Fruit fly (Drosophila melanogaster) whole organism, adult: ENCODE results near the gene jub.

Source experiments
- CG11617 ChIP-seq: fragments of 200-800 bp; sonication (Bioruptor generic); optimal IDR thresholded peaks from 2 replicates; lab custom pipeline; 2017; ENCODE audit warnings: mild to moderate bottlenecking, missing biosample characterization, missing genetic modification reagents, missing genetic modification characterization
- CG12768 ChIP-seq: fragments of 200-800 bp; sonication (Bioruptor generic); optimal IDR thresholded peaks from 2 replicates; lab custom pipeline; 2017; ENCODE audit warnings: missing biosample characterization, missing genetic modification characterization, mild to moderate bottlenecking, moderate library complexity, missing genetic modification reagents
- CG14711 ChIP-seq: fragments of 200-800 bp; sonication (Bioruptor generic); optimal IDR thresholded peaks from 2 replicates; lab custom pipeline; 2018; ENCODE audit warnings: missing biosample characterization, mild to moderate bottlenecking, missing genetic modification characterization, moderate library complexity
- CG1620 ChIP-seq: fragments of 200-800 bp; sonication (Bioruptor generic); optimal IDR thresholded peaks from 2 replicates; lab custom pipeline; 2016; ENCODE audit warnings: missing biosample characterization, missing genetic modification characterization
- CG33017 ChIP-seq: fragments of 200-800 bp; sonication (Bioruptor generic); optimal IDR thresholded peaks from 2 replicates; lab custom pipeline; 2018; ENCODE audit warnings: missing biosample characterization, mild to moderate bottlenecking, missing genetic modification characterization, moderate library complexity
- CG5204 ChIP-seq: fragments of 200-800 bp; sonication (Bioruptor generic); optimal IDR thresholded peaks from 2 replicates; lab custom pipeline; 2016; ENCODE audit warnings: missing biosample characterization, missing genetic modification characterization
- CG7045 ChIP-seq: fragments of 200-800 bp; sonication (Bioruptor generic); optimal IDR thresholded peaks from 2 replicates; lab custom pipeline; 2017; ENCODE audit warnings: missing biosample characterization, mild to moderate bottlenecking, missing genetic modification characterization
- CG7101 ChIP-seq: fragments of 200-800 bp; sonication (Bioruptor generic); optimal IDR thresholded peaks from 2 replicates; lab custom pipeline; 2018; ENCODE audit warnings: missing biosample characterization, mild to moderate bottlenecking, missing genetic modification characterization, moderate library complexity
- Clk ChIP-seq: fragments of 200-800 bp; sonication (Bioruptor generic); optimal IDR thresholded peaks from 2 replicates; lab custom pipeline; 2017; ENCODE audit warnings: missing biosample characterization, missing genetic modification characterization
- Crg-1 ChIP-seq: fragments of 200-800 bp; sonication (Bioruptor generic); optimal IDR thresholded peaks from 2 replicates; lab custom pipeline; 2016; ENCODE audit warnings: missing biosample characterization, missing genetic modification characterization
- Hr96 ChIP-seq: fragments of 200-800 bp; sonication (Bioruptor generic); optimal IDR thresholded peaks from 2 replicates; lab custom pipeline; 2016; ENCODE audit warnings: missing biosample characterization, missing genetic modification characterization
- Mnt ChIP-seq: fragments of 200-800 bp; sonication (Bioruptor generic); optimal IDR thresholded peaks from 2 replicates; lab custom pipeline; 2016; ENCODE audit warnings: missing biosample characterization, mild to moderate bottlenecking, missing genetic modification characterization
- bab1 ChIP-seq: fragments of 200-800 bp; sonication (Bioruptor generic); optimal IDR thresholded peaks from 3 replicates; lab custom pipeline; 2019; ENCODE audit warnings: missing biosample characterization, mild to moderate bottlenecking, missing genetic modification characterization, moderate library complexity
- cic ChIP-seq: fragments of 200-800 bp; sonication (Bioruptor generic); optimal IDR thresholded peaks from 2 replicates; lab custom pipeline; 2017; ENCODE audit warnings: missing biosample characterization, mild to moderate bottlenecking, missing genetic modification characterization, moderate library complexity
- cnc ChIP-seq, 2 experiments: fragments of >200 bp; optimal IDR thresholded peaks; 2 replicates each; lab custom pipeline; 2017
- kay ChIP-seq: fragments of 200-800 bp; sonication (Bioruptor generic); peaks from one replicate; lab custom pipeline; 2016; ENCODE audit warnings: missing biosample characterization, missing genetic modification characterization, borderline replicate concordance
- ovo ChIP-seq: fragments of 200-800 bp; sonication (Bioruptor generic); optimal IDR thresholded peaks from 2 replicates; lab custom pipeline; 2016; ENCODE audit warnings: missing biosample characterization, missing genetic modification characterization
- pad ChIP-seq: fragments of 200-800 bp; sonication (Bioruptor generic); optimal IDR thresholded peaks from 3 replicates; lab custom pipeline; 2017; ENCODE audit warnings: missing biosample characterization, missing genetic modification characterization, mild to moderate bottlenecking, moderate library complexity, missing genetic modification reagents
- tj ChIP-seq: fragments of 200-800 bp; sonication (Bioruptor generic); optimal IDR thresholded peaks from 3 replicates; lab custom pipeline; 2017; ENCODE audit warnings: missing biosample characterization, mild to moderate bottlenecking, missing genetic modification characterization, moderate library complexity
- toe ChIP-seq: fragments of 200-800 bp; sonication (Bioruptor generic); optimal IDR thresholded peaks from 2 replicates; lab custom pipeline; 2016; ENCODE audit warnings: missing biosample characterization, missing genetic modification characterization

jub gene

dm6 chrX:13830029-13830428 is at the start of gene jub:
Gene jub (minus strand): TSS chrX:13830317.
- TF ChIP-seq CG14711 (tag; lab: Kevin White, UChicago) (peak; percentile 32), CG11617 (GFP tag; lab: Kevin White, UChicago) (no peak), bab1 (GFP tag; lab: Kevin White, UChicago) (peak; percentile 45)

dm6 chrX:13879169-13879821 is 49.2 kb upstream of the jub start:
- TF ChIP-seq tj (GFP tag; lab: Kevin White, UChicago) (peak; percentile 69), Crg-1 (GFP tag; lab: Kevin White, UChicago) (no peak)

- no peak for TF ChIP-seq kay (GFP tag; lab: Kevin White, UChicago)
- TF ChIP-seq CG14711 (tag; lab: Kevin White, UChicago): peak; percentile 53
- peak; percentile 53 for TF ChIP-seq pad (GFP tag; lab: Kevin White, UChicago)
- TF ChIP-seq CG33017 (tag; lab: Kevin White, UChicago): peak; percentile 21
- no peak for TF ChIP-seq CG7045
- TF ChIP-seq CG7101 (tag; lab: Kevin White, UChicago): peak; percentile 76
- peak; percentile 69 for TF ChIP-seq Mnt
- TF ChIP-seq Hr96 (GFP tag; lab: Kevin White, UChicago): no peak
- no peak for TF ChIP-seq CG5204
- peak; percentile 31 for TF ChIP-seq tj (GFP tag; lab: Kevin White, UChicago)
- TF ChIP-seq ovo (GFP tag; lab: Kevin White, UChicago): no peak
- peak; percentile 41 for TF ChIP-seq cic
- TF ChIP-seq CG1620 (GFP tag; lab: Kevin White, UChicago): peak; percentile 75
- TF ChIP-seq cnc (optimal IDR thresholded peaks at IDR 0.05; lab: Kevin White, UChicago): no peak
- peak; percentile 14 for TF ChIP-seq toe (GFP tag; lab: Kevin White, UChicago)
- no peak for TF ChIP-seq CG12768 (GFP tag; lab: Kevin White, UChicago)
- peak; percentile 85 for TF ChIP-seq bab1 (GFP tag; lab: Kevin White, UChicago)
- TF ChIP-seq CG11617 (GFP tag; lab: Kevin White, UChicago): peak; percentile 36
- peak; percentile 65 for TF ChIP-seq Crg-1 (GFP tag; lab: Kevin White, UChicago)
- no peak for TF ChIP-seq Clk (GFP tag; lab: Kevin White, UChicago)
These were observed 15.6 kb upstream of the jub start, which contains the start of gene AMPdeam for dm6 chrX:13845728-13846127. Gene AMPdeam (minus strand): TSS chrX:13845866.

dm6 chrX:13844317-13844886 is 14.3 kb upstream of the jub start:
- no peak for TF ChIP-seq toe (GFP tag; lab: Kevin White, UChicago)
- TF ChIP-seq CG7101 (tag; lab: Kevin White, UChicago): peak; percentile 26
- TF ChIP-seq Clk (GFP tag; lab: Kevin White, UChicago): no peak
- TF ChIP-seq Crg-1 (GFP tag; lab: Kevin White, UChicago): no peak
- TF ChIP-seq tj (GFP tag; lab: Kevin White, UChicago): no peak
- TF ChIP-seq pad (GFP tag; lab: Kevin White, UChicago): no peak
- TF ChIP-seq cic: peak; percentile 64
- TF ChIP-seq CG33017 (tag; lab: Kevin White, UChicago): no peak
- no peak for TF ChIP-seq CG7045
- TF ChIP-seq ovo (GFP tag; lab: Kevin White, UChicago): peak; percentile 34
- TF ChIP-seq CG11617 (GFP tag; lab: Kevin White, UChicago): no peak
- TF ChIP-seq CG1620 (GFP tag; lab: Kevin White, UChicago): no peak
- TF ChIP-seq Mnt: peak; percentile 43
- no peak for TF ChIP-seq CG5204
- peak; percentile 24 for TF ChIP-seq CG12768 (GFP tag; lab: Kevin White, UChicago)
- peak; percentile 23 for TF ChIP-seq bab1 (GFP tag; lab: Kevin White, UChicago)
- peak; percentile 81 to 85 for TF ChIP-seq cnc (optimal IDR thresholded peaks at IDR 0.05; lab: Kevin White, UChicago)
- TF ChIP-seq kay (GFP tag; lab: Kevin White, UChicago): peak; percentile 40
- TF ChIP-seq CG14711 (tag; lab: Kevin White, UChicago): peak; percentile 11
- TF ChIP-seq Hr96 (GFP tag; lab: Kevin White, UChicago): no peak

dm6 chrX:13843487-13843886 is 13.4 kb upstream of the jub start:
- TF ChIP-seq tj (GFP tag; lab: Kevin White, UChicago): peak; percentile 92
- TF ChIP-seq Crg-1 (GFP tag; lab: Kevin White, UChicago): no peak
- no peak for TF ChIP-seq CG12768 (GFP tag; lab: Kevin White, UChicago)
- peak; percentile 16 for TF ChIP-seq bab1 (GFP tag; lab: Kevin White, UChicago)

- TF ChIP-seq Crg-1 (GFP tag; lab: Kevin White, UChicago) (no peak), toe (GFP tag; lab: Kevin White, UChicago) (peak; percentile 19), CG11617 (GFP tag; lab: Kevin White, UChicago) (peak; percentile 19), CG33017 (tag; lab: Kevin White, UChicago) (peak; percentile 47), cic (peak; percentile 55), CG14711 (tag; lab: Kevin White, UChicago) (peak; percentile 42), CG5204 (no peak), Hr96 (GFP tag; lab: Kevin White, UChicago) (no peak), CG7101 (tag; lab: Kevin White, UChicago) (peak; percentile 65), Clk (GFP tag; lab: Kevin White, UChicago) (no peak), ovo (GFP tag; lab: Kevin White, UChicago) (peak; percentile 24), cnc (optimal IDR thresholded peaks at IDR 0.05; lab: Kevin White, UChicago) (no peak), CG12768 (GFP tag; lab: Kevin White, UChicago) (peak; percentile 67), bab1 (GFP tag; lab: Kevin White, UChicago) (peak; percentile 49), CG1620 (GFP tag; lab: Kevin White, UChicago) (no peak), tj (GFP tag; lab: Kevin White, UChicago) (no peak), CG7045 (no peak), pad (GFP tag; lab: Kevin White, UChicago) (peak; percentile 29), Mnt (peak; percentile 62), kay (GFP tag; lab: Kevin White, UChicago) (no peak)
These were observed 10.0 kb upstream of the jub start for dm6 chrX:13840075-13840474.
